Fruit fly (Drosophila melanogaster) ovary, adult (tissue): ENCODE measurements around the gene CG32453.
"Not testable (repeated sequence)": the region's sequence is repeated elsewhere in the genome, so short reads cannot be mapped to it uniquely, and the experiment has no call there.

Experiments
- CG17801 ChIP-seq: fragments of 200-800 bp; optimal IDR thresholded peaks from 2 replicates; lab custom pipeline; 2019; ENCODE audit warnings: missing biosample characterization, mild to moderate bottlenecking, missing genetic modification characterization, moderate library complexity; ENCODE audit not compliant: partially characterized antibody

CG32453 gene

dm6 chr3L:22711855-22712254 is 14.8 kb downstream of the CG32453 start, which contains the start of gene CG11370:
TSS of gene CG11370 (plus strand) at chr3L:22712155.
- no peak for TF ChIP-seq CG17801 (GFP tag; lab: Kevin White, UChicago)

- TF ChIP-seq CG17801 (GFP tag; lab: Kevin White, UChicago), result no peak
Measured at dm6 chr3L:22713605-22714004, 16.6 kb downstream of the CG32453 start.

- peak; percentile 67 for TF ChIP-seq CG17801 (GFP tag; lab: Kevin White, UChicago)
Measured at dm6 chr3L:22717137-22717767, 20.2 kb downstream of the CG32453 start, which contains the start of the genes ArfGAP3 and CG32452. TSS of gene ArfGAP3 (minus strand) at chr3L:22717577. TSS of gene CG32452 (plus strand) at chr3L:22717728.

- not testable (repeated sequence) for TF ChIP-seq CG17801 (GFP tag; lab: Kevin White, UChicago)
Measured at dm6 chr3L:22720694-22721270, 23.8 kb downstream of the CG32453 start, which contains the start of gene mael. TSS of gene mael (plus strand) at chr3L:22721203.

dm6 chr3L:22721991-22722390 is 25.0 kb downstream of the CG32453 start, which contains the start of gene CG14451:
TSS of gene CG14451 (minus strand) at chr3L:22722091.
- no peak for TF ChIP-seq CG17801 (GFP tag; lab: Kevin White, UChicago)

dm6 chr3L:22724046-22724771 is 27.2 kb downstream of the CG32453 start:
- no peak for TF ChIP-seq CG17801 (GFP tag; lab: Kevin White, UChicago)

dm6 chr3L:22727739-22728335 is 30.8 kb downstream of the CG32453 start, which contains the start of the genes CG14450 and CG11367:
TSS of gene CG14450 (minus strand) at chr3L:22727789.
TSS of gene CG11367 (plus strand) at chr3L:22728111.
- TF ChIP-seq CG17801 (GFP tag; lab: Kevin White, UChicago), result peak; percentile 44

- no peak for TF ChIP-seq CG17801 (GFP tag; lab: Kevin White, UChicago)
Measured at dm6 chr3L:22729466-22729865, 32.4 kb downstream of the CG32453 start, which contains the start of gene CG32454. TSS of gene CG32454 (plus strand) at chr3L:22729766.

- no peak for TF ChIP-seq CG17801 (GFP tag; lab: Kevin White, UChicago)
Measured at dm6 chr3L:22731393-22731792, 34.4 kb downstream of the CG32453 start.

- TF ChIP-seq CG17801 (GFP tag; lab: Kevin White, UChicago), result no peak
Measured at dm6 chr3L:22733607-22734006, 36.6 kb downstream of the CG32453 start.

- peak; percentile 37 for TF ChIP-seq CG17801 (GFP tag; lab: Kevin White, UChicago)
Measured at dm6 chr3L:22737732-22738611, 40.9 kb downstream of the CG32453 start, which contains the start of gene CG11241. TSS of gene CG11241 (minus strand) at chr3L:22738420.

dm6 chr3L:22741389-22742120 is 44.5 kb downstream of the CG32453 start, which contains the start of gene CG7369:
TSS of gene CG7369 (plus strand) at chr3L:22741793.
- TF ChIP-seq CG17801 (GFP tag; lab: Kevin White, UChicago), result peak; percentile 81

dm6 chr3L:22742121-22742531 is 45.1 kb downstream of the CG32453 start:
- no peak for TF ChIP-seq CG17801 (GFP tag; lab: Kevin White, UChicago)
